Worm (Caenorhabditis elegans) whole organism, L4/young adult: ENCODE measurements around the gene Y39A1A.16.
A peak's percentile ranks its signal among the peaks of the same experiment; 100 is the strongest.

Experiments
- W03F9.2 ChIP-seq: fragments of 150-350 bp; optimal IDR thresholded peaks from 2 replicates; lab custom pipeline; 2014; ENCODE audit warnings: missing biosample characterization, missing genetic modification characterization
- him-1 ChIP-seq: sonication (generic microtip); optimal IDR thresholded peaks from 2 replicates; lab custom pipeline; 2016; ENCODE audit warnings: missing genotype, missing genetic modification reagents, missing genetic modification characterization, missing compliant biosample characterization

ce11 chrIII:10706972-10707438 is 27.9 kb downstream of the Y39A1A.16 start, which contains the start of the genes Y39A1A.21 and Y39A1A.22:
- TF ChIP-seq W03F9.2 (tag; lab: Kevin White, UChicago) (peak; percentile 69), him-1 (tag; lab: Kevin White, UChicago) (peak; percentile 29)
